Worm (Caenorhabditis elegans) whole organism, young adult: ENCODE measurements around the gene ZK105.3.

Experiments
- F33H1.4 ChIP-seq: fragments of 200-800 bp; sonication (Bioruptor generic); IDR thresholded peaks from 2 replicates; pipeline ENCODE4 v1.3.6; 2022; ENCODE audit warnings: missing genetic modification reagents, missing genetic modification characterization, missing compliant biosample characterization
- K12H6.12 ChIP-seq: fragments of 200-800 bp; sonication (Bioruptor generic); optimal IDR thresholded peaks from 2 replicates; lab custom pipeline; 2018; ENCODE audit warnings: mild to moderate bottlenecking, missing genetic modification characterization, missing compliant biosample characterization
- attf-6 ChIP-seq: fragments of 200-800 bp; sonication (Bioruptor generic); IDR thresholded peaks from 2 replicates; pipeline ENCODE4 v1.3.6; 2022; ENCODE audit warnings: missing genetic modification reagents, missing genetic modification characterization, missing compliant biosample characterization
- ets-4 ChIP-seq: fragments of 200-800 bp; sonication (Bioruptor generic); optimal IDR thresholded peaks from 2 replicates; lab custom pipeline; 2018; ENCODE audit warnings: mild to moderate bottlenecking, missing genetic modification characterization, missing compliant biosample characterization
- let-607 ChIP-seq, 2 experiments: fragments of 200-800 bp in 1 of 2; sonication (Bioruptor generic) in 1 of 2; sonication (generic microtip) in 1 of 2; optimal IDR thresholded peaks; 2 replicates each; lab custom pipeline; 2016 to 2018; ENCODE audit warnings: mild to moderate bottlenecking in 2 of 2, missing compliant biosample characterization in 2 of 2, missing genetic modification characterization in 2 of 2, moderate library complexity in 2 of 2, missing genotype in 1 of 2
- lin-35 ChIP-seq, 3 experiments: fragments of 150-350 bp in 2 of 3; sonication (generic microtip) in 1 of 3; optimal IDR thresholded peaks; 2 replicates each; lab custom pipeline; 2014 to 2018; ENCODE audit warnings: missing biosample characterization in 3 of 3, missing genetic modification characterization in 3 of 3, missing genetic modification reagents in 3 of 3
- lin-54 ChIP-seq: fragments of 200-800 bp; sonication (Bioruptor generic); optimal IDR thresholded peaks from 2 replicates; lab custom pipeline; 2018; ENCODE audit warnings: mild to moderate bottlenecking, missing genetic modification characterization, missing compliant biosample characterization
- lsl-1 ChIP-seq: fragments of 200-800 bp; sonication (Bioruptor generic); optimal IDR thresholded peaks from 2 replicates; lab custom pipeline; 2018; ENCODE audit warnings: mild to moderate bottlenecking, missing genetic modification characterization, moderate library complexity, missing compliant biosample characterization
- mxl-1 ChIP-seq: sonication (generic microtip); optimal IDR thresholded peaks from 2 replicates; lab custom pipeline; 2016; ENCODE audit warnings: missing genetic modification characterization, missing compliant biosample characterization
- pbrm-1 ChIP-seq: fragments of 200-800 bp; sonication (Bioruptor generic); IDR thresholded peaks from 2 replicates; pipeline ENCODE4 v1.3.6; 2022; ENCODE audit warnings: missing genetic modification reagents, missing genetic modification characterization, missing compliant biosample characterization
- pha-4 ChIP-seq: fragments of 150-350 bp; sonication (generic microtip); optimal IDR thresholded peaks from 2 replicates; lab custom pipeline; 2014; ENCODE audit warnings: missing biosample characterization, missing genetic modification reagents, missing genetic modification characterization
- unc-130 ChIP-seq: sonication (generic microtip); optimal IDR thresholded peaks from 2 replicates; lab custom pipeline; 2016; ENCODE audit warnings: missing genetic modification reagents, missing genetic modification characterization, missing compliant biosample characterization

ce11 chrV:7672258-7672657, 24.7 kb upstream of the ZK105.3 start, which contains the start of gene C12D5.4:
- TF ChIP-seq pha-4 (tag; lab: Kevin White, UChicago) (no peak), K12H6.12 (tag; lab: Kevin White, UChicago) (no peak), lsl-1 (no peak), lin-35 (GFP tag; optimal IDR thresholded peaks at IDR 0.05; lab: Kevin White, UChicago) (no peak), lin-54 (GFP tag; lab: Kevin White, UChicago) (no peak), unc-130 (GFP tag; lab: Kevin White, UChicago) (no peak), let-607 (tag; optimal IDR thresholded peaks at IDR 0.05; lab: Kevin White, UChicago) (no peak), ets-4 (GFP tag; lab: Kevin White, UChicago) (no peak), pbrm-1 (GFP tag; lab: Robert Waterston, UW) (no peak), F33H1.4 (GFP tag; lab: Robert Waterston, UW) (no peak), attf-6 (GFP tag; lab: Robert Waterston, UW) (no peak), mxl-1 (tag; lab: Kevin White, UChicago) (no peak)
